Worm (Caenorhabditis elegans) whole organism, L4/young adult: ENCODE data around the gene bath-21.
"Not testable (repeated sequence)": the region's sequence is repeated elsewhere in the genome, so short reads cannot be mapped to it uniquely, and the experiment has no call there.

Source experiments
- W03F9.2 ChIP-seq: fragments of 150-350 bp; optimal IDR thresholded peaks from 2 replicates; lab custom pipeline; 2014; ENCODE audit warnings: missing biosample characterization, missing genetic modification characterization
- dao-5 ChIP-seq: sonication (generic microtip); optimal IDR thresholded peaks from 2 replicates; lab custom pipeline; 2016; ENCODE audit warnings: missing genotype, missing genetic modification characterization, moderate library complexity, missing compliant biosample characterization
- him-1 ChIP-seq: sonication (generic microtip); optimal IDR thresholded peaks from 2 replicates; lab custom pipeline; 2016; ENCODE audit warnings: missing genotype, missing genetic modification reagents, missing genetic modification characterization, missing compliant biosample characterization

The bath-21 gene

ce11 chrII:2026525-2026924, at the start of gene bath-21:
Gene bath-21, minus strand, starts transcription at chrII:2026625.
- TF ChIP-seq dao-5 = no peak
- no peak for TF ChIP-seq W03F9.2
- no peak for TF ChIP-seq him-1 (tag; lab: Kevin White, UChicago)

DNA sequence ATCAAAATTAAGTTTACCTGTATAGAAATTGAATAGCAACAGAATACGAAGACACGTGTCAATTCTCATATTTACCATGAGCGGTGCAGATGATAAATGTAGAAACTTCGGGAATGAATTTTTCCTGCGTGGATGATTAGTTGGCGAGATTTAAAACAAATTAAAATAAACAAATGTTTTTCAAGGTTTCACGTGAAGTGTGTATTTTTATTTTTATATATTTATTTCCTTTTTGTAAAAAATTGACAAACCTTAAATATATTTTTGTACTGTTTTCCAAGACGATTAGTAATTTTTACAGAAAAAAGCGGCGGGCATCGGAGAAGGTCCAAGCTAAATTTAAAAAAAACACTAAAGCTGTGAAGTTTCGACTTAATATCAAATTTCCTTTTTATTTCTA, 49.1 kb upstream of the bath-21 start, which contains the start of gene F07E5.8:
Gene F07E5.8 (minus strand): TSS at position 101 of the 400 bp plus-strand sequence.
- TF ChIP-seq W03F9.2 = no peak
- no peak for TF ChIP-seq dao-5
- no peak for TF ChIP-seq him-1 (tag; lab: Kevin White, UChicago)

ce11 chrII:2071429-2071828, 45.0 kb upstream of the bath-21 start, which contains the start of gene F07E5.7:
Gene F07E5.7, minus strand, starts transcription at chrII:2071529.
- TF ChIP-seq dao-5 (no peak), W03F9.2 (no peak), him-1 (tag; lab: Kevin White, UChicago) (no peak)

DNA sequence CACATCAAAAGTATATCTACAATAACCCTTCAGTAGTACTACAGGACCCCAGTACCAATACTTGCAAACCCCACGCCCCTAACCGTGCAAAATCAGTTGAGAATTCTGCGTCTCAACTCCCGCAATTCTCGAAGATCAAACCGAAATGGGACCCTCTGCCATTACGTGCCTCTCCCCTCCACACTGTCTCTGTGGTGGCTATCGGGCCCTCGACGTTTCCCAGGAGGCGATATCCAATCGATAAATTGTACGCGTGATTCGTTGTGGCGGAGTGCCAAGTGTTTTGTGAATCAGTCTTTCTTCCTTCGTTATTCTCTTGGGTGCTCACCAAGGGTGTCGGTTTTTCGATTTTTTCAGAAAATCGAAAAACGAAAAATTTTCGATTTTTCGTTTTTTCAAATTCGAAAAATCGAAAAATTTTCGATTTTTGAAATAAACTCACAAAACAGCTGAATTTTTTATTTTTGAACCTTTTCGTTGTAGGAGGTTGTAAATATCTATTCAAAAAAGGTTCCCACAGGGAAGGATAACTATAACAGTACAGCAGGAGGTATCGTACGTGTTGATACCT, 41.1 kb upstream of the bath-21 start, which contains the start of gene F07E5.12:
Gene F07E5.12 (plus strand): TSS at position 521 of the 571 bp plus-strand sequence.
- TF ChIP-seq W03F9.2; him-1 (tag; lab: Kevin White, UChicago); dao-5: not testable (repeated sequence)

DNA sequence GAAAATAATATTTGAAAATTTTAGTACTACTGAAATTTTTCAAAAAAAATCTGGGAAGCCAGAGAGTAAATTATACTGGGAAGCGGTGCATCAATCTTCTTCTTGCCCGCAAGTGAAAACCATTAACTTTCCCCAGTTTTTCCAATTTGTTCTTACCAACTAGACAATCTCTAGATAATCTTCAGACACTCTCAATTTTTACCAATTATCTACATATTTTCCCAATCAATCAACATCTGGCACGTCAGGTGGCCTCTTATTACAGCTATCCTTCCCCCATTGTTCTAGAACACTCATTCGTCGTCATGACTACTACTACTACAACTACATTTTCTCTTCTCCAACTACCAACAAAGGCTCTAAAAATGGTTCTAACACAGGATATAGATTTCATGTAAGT, 38.1 kb upstream of the bath-21 start, which contains the start of gene fbxb-6:
Gene fbxb-6 (plus strand): TSS at position 301 of the 400 bp plus-strand sequence.
- no peak for TF ChIP-seq him-1 (tag; lab: Kevin White, UChicago)
- no peak for TF ChIP-seq W03F9.2
- no peak for TF ChIP-seq dao-5

DNA sequence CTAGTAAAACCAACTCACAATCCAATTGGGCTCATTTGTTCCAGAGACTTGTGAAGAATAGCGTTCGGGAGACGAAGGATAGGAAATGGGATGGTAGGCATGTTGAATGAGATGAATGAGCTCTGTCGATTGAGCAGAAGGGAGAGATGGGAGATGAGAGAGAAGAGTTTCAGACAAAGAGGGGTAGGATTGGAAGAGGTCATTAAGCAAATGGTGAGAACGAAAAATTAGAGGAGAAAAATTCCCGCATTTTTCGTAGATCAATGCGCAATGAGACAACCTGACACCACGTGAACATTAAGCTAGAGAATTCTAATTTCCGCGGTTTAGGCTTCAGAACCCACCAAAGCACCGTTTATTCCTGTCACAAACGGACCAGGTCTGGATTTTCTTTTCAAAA, 37.6 kb upstream of the bath-21 start, which contains the start of gene F07E5.13:
Gene F07E5.13 (minus strand): TSS at position 101 of the 400 bp plus-strand sequence.
- TF ChIP-seq W03F9.2 (no peak), him-1 (tag; lab: Kevin White, UChicago) (no peak), dao-5 (no peak)

DNA sequence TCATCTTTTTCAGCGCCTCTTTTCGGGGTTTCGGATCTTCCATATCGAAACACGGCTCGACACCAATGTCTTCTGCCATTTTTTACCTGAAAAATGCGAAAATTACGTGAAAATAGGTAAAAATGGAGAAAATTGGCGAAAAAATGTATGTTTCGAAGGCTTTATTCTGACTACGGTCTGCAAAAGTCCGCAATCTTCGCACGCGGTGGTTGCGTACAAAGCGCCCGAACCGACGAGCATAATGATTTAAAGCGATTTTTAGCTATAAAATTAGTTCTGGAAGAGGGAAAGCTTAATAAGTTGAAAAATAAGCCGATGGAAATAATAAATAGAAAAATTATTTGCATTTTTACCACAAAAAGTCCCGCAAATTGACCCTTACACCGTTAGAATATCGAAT, 32.6 kb upstream of the bath-21 start, which contains the start of gene F07E5.5:
Gene F07E5.5 (minus strand): TSS at position 86 of the 400 bp plus-strand sequence.
- no peak for TF ChIP-seq dao-5
- no peak for TF ChIP-seq him-1 (tag; lab: Kevin White, UChicago)
- TF ChIP-seq W03F9.2 = no peak

ce11 chrII:2051372-2051771, 24.9 kb upstream of the bath-21 start, which contains the start of gene fbxb-35:
Gene fbxb-35, plus strand, starts transcription at chrII:2051672.
- TF ChIP-seq him-1 (tag; lab: Kevin White, UChicago) = no peak
- TF ChIP-seq W03F9.2 = no peak
- no peak for TF ChIP-seq dao-5

- not testable (repeated sequence) for TF ChIP-seq W03F9.2; him-1 (tag; lab: Kevin White, UChicago); dao-5
Measured at ce11 chrII:2046556-2046955, 20.1 kb upstream of the bath-21 start, which contains the start of gene math-1. Gene math-1, minus strand, starts transcription at chrII:2046656.

DNA sequence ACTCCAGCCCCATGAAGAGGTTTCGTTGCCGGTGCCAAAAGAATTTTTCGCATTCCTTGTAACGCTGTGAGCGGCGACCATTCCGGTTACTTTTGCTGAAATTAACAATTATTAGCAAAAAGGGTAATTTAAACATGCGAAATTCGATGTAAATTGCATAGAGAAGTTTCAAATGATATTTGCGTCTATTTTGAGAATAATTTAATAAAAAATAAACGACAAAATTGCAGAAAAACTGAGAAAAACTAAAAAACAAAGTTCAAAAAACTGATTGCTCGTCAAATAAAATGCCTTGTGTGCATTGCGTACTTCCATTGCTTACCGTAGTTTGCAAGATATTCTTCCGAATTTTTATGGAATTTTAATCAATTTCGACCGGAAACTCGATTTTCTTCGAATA, 19.1 kb upstream of the bath-21 start, which contains the start of gene bath-24:
Gene bath-24 (minus strand): TSS at position 101 of the 400 bp plus-strand sequence.
- no peak for TF ChIP-seq him-1 (tag; lab: Kevin White, UChicago)
- no peak for TF ChIP-seq dao-5
- no peak for TF ChIP-seq W03F9.2

ce11 chrII:2042447-2042846, 16.0 kb upstream of the bath-21 start, which contains the start of gene bath-20:
Gene bath-20, minus strand, starts transcription at chrII:2042547.
- no peak for TF ChIP-seq dao-5
- TF ChIP-seq him-1 (tag; lab: Kevin White, UChicago) = no peak
- TF ChIP-seq W03F9.2 = no peak

- TF ChIP-seq him-1 (tag; lab: Kevin White, UChicago) = no peak
- no peak for TF ChIP-seq W03F9.2
- TF ChIP-seq dao-5 = no peak
Measured at ce11 chrII:2039288-2039687, 12.9 kb upstream of the bath-21 start, which contains the start of gene bath-19. Gene bath-19, minus strand, starts transcription at chrII:2039388.

DNA sequence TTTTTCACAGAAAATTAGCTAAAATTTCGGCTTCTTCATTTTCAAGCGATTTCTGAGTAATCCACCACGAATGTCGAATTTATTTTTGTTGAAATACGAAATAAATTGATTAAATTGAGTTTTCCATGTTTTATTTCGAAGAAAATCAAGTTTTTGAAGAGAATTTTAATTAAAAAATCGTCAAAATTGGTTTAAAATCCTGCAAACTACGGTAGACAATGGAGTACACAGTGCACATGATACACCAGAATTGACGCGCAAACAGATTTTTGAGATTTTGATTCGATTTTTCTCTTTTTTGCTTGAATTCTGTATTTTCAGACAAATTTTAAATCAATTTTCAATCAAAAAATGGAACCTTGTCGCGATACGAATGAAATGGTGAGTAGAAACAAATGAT, 6.9 kb upstream of the bath-21 start, which contains the start of gene F59H6.14:
Gene F59H6.14 (plus strand): TSS at position 301 of the 400 bp plus-strand sequence.
- no peak for TF ChIP-seq dao-5
- no peak for TF ChIP-seq W03F9.2
- no peak for TF ChIP-seq him-1 (tag; lab: Kevin White, UChicago)

ce11 chrII:2032282-2032681, 5.9 kb upstream of the bath-21 start, which contains the start of gene btb-4:
Gene btb-4, plus strand, starts transcription at chrII:2032316.
- TF ChIP-seq W03F9.2; dao-5; him-1 (tag; lab: Kevin White, UChicago): not testable (repeated sequence)

DNA sequence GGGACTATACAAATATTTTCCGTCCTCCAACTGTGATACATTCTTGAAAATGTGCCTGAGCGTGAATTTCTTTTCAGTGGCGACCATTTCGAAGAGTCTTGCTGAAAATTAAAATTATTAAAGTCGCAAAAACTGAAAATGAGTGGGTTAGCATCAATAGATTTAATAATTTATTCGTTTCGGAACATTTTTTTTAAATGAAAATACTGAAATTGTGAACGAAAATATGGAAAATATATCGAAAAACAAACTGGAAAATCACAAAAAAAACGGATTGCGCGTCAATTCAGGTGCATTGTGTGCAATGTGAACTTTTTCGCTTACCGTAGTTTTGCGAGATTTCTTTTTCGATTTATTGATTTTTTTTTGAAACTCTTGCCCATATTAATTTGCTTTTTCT, 5.4 kb upstream of the bath-21 start, which contains the start of gene bath-5:
Gene bath-5 (minus strand): TSS at position 101 of the 400 bp plus-strand sequence.
- TF ChIP-seq W03F9.2 (no peak), dao-5 (no peak), him-1 (tag; lab: Kevin White, UChicago) (no peak)
